Worm (Caenorhabditis elegans): Measurements from ENCODE around the gene W06A7.4.

W06A7.4 gene

DNA sequence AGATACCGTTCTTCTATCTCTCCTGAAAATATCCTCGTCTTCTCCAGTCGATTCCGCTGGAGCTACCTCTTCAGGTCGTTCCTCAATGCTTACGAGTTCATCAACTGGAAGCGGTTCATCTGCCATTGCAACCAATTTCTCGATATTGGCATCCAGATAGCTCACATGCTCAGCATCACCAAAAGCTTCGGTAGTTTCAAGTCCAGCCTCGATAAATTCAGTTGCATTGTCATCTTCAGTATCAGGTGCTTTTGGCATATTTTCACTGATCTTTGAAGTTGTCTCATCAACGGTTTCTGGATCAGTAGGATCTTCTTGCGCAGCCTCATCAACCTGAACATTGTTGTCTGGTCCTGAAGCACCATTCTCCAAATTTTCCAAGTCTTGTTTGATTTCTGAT is 17.4 kb downstream of the W06A7.4 start:
- TF ChIP-seq pqm-1 (tag; optimal IDR thresholded peaks at IDR 0.05), result no peak
- no peak for TF ChIP-seq daf-12 (tag; optimal IDR thresholded peaks at IDR 0.05)
- TF ChIP-seq lsy-12 (tag; optimal IDR thresholded peaks at IDR 0.05), result no peak
- TF ChIP-seq nhr-237 (tag; optimal IDR thresholded peaks at IDR 0.05), result no peak
- TF ChIP-seq fkh-10 (GFP tag; optimal IDR thresholded peaks at IDR 0.05), result no peak
- no peak for TF ChIP-seq skn-1 (tag; optimal IDR thresholded peaks at IDR 0.05)
- TF ChIP-seq nhr-25 (tag; optimal IDR thresholded peaks at IDR 0.05), result no peak
- no peak for TF ChIP-seq nfya-1 (tag; optimal IDR thresholded peaks at IDR 0.05; ENCODE audit: insufficient read depth)
- no peak for TF ChIP-seq mdl-1 (tag; optimal IDR thresholded peaks at IDR 0.05)
- TF ChIP-seq jun-1 (tag; optimal IDR thresholded peaks at IDR 0.05), result no peak
- no peak for TF ChIP-seq sea-2 (GFP tag; optimal IDR thresholded peaks at IDR 0.05)

DNA sequence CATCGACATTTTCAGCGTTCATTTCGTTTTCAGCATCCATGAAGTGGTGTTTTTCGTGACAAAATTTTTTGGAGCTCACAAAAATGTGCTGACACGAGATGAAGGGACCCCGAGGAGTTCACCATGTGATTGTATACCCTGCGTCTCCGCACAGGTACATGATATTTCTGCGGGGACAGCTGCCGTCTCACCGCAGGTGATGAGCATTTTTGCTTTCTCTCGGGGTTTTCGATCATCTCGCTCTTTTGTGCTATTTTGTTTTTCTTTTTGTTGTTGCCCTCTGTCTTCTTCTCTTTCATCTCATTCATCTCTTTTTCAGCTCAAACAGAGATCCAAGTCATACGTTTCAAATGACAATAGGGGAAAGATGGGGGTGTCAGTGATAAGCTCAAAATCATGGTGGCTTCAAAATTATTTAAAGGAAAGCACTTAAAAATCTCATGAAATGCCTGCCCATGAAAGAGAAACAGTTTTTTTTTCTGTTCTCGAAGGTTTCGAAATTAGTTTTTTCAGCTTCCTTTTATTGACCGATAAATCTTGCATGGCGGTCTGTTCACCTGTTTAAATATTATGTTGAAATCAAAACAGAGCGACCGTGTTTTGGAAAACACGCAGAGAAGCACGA is 23.2 kb downstream of the W06A7.4 start, which contains the start of gene ret-1:
ret-1 (minus strand) TSS at position 123 of the 625 bp plus-strand sequence.
- TF ChIP-seq tbx-2 (tag; optimal IDR thresholded peaks at IDR 0.05), result no peak
- TF ChIP-seq nhr-25 (tag; optimal IDR thresholded peaks at IDR 0.05), result no peak
- TF ChIP-seq egl-5 (tag; optimal IDR thresholded peaks at IDR 0.05), result peak; percentile 65
- TF ChIP-seq ama-1 (optimal IDR thresholded peaks at IDR 0.05), result peak; percentile 66
- no peak for TF ChIP-seq nhr-237 (tag; optimal IDR thresholded peaks at IDR 0.05)
- no peak for TF ChIP-seq sea-2 (GFP tag; optimal IDR thresholded peaks at IDR 0.05)
- TF ChIP-seq lin-39 (tag; optimal IDR thresholded peaks at IDR 0.05), result peak; percentile 43
- peak; percentile 38 for TF ChIP-seq nfya-1 (tag; optimal IDR thresholded peaks at IDR 0.05; ENCODE audit: insufficient read depth)
- TF ChIP-seq elt-2 (tag; optimal IDR thresholded peaks at IDR 0.05), result peak; percentile 14
- peak; percentile 42 for TF ChIP-seq lsy-12 (tag; optimal IDR thresholded peaks at IDR 0.05)

- peak; percentile 73 for TF ChIP-seq mdl-1 (tag; optimal IDR thresholded peaks at IDR 0.05)
- peak; percentile 64 for TF ChIP-seq nhr-25 (tag; optimal IDR thresholded peaks at IDR 0.05)
- TF ChIP-seq pha-4 (tag; optimal IDR thresholded peaks at IDR 0.05), result peak; percentile 66
- no peak for TF ChIP-seq nhr-43 (tag; optimal IDR thresholded peaks at IDR 0.05; ENCODE audit: poor library complexity, severe bottlenecking)
- TF ChIP-seq nhr-67 (tag; optimal IDR thresholded peaks at IDR 0.05), result no peak
- TF ChIP-seq pqm-1 (tag; optimal IDR thresholded peaks at IDR 0.05), result peak; percentile 11
- no peak for TF ChIP-seq egl-5 (tag; optimal IDR thresholded peaks at IDR 0.05)
- TF ChIP-seq ztf-11 (tag; optimal IDR thresholded peaks at IDR 0.05), result no peak
- TF ChIP-seq snpc-4 (tag; optimal IDR thresholded peaks at IDR 0.05), result no peak
- TF ChIP-seq ama-1 (optimal IDR thresholded peaks at IDR 0.05), result peak; percentile 80
- TF ChIP-seq aly-2 (tag; optimal IDR thresholded peaks at IDR 0.05), result no peak
- peak; percentile 51 for TF ChIP-seq nhr-23 (tag; optimal IDR thresholded peaks at IDR 0.05)
- TF ChIP-seq nfya-1 (tag; optimal IDR thresholded peaks at IDR 0.05; ENCODE audit: insufficient read depth), result peak; percentile 61
- peak; percentile 1 for TF ChIP-seq ceh-28 (tag; optimal IDR thresholded peaks at IDR 0.05)
- TF ChIP-seq ceh-16 (tag; optimal IDR thresholded peaks at IDR 0.05), result no peak
- peak; percentile 28 for TF ChIP-seq lin-39 (tag; optimal IDR thresholded peaks at IDR 0.05)
- TF ChIP-seq hmg-11 (tag; optimal IDR thresholded peaks at IDR 0.05), result peak; percentile 24
- TF ChIP-seq jun-1 (tag; optimal IDR thresholded peaks at IDR 0.05), result peak; percentile 7
- no peak for TF ChIP-seq ceh-9 (tag; optimal IDR thresholded peaks at IDR 0.05)
- no peak for TF ChIP-seq ztf-4 (tag; optimal IDR thresholded peaks at IDR 0.05)
- peak; percentile 76 for TF ChIP-seq elt-2 (tag; optimal IDR thresholded peaks at IDR 0.05)
- TF ChIP-seq unc-39 (tag; optimal IDR thresholded peaks at IDR 0.05), result no peak
- TF ChIP-seq nhr-77 (tag; optimal IDR thresholded peaks at IDR 0.05), result no peak
- no peak for TF ChIP-seq elt-3 (tag; optimal IDR thresholded peaks at IDR 0.05)
- peak; percentile 2 for TF ChIP-seq unc-62 (GFP tag; optimal IDR thresholded peaks at IDR 0.05)
- no peak for TF ChIP-seq eor-1 (tag; optimal IDR thresholded peaks at IDR 0.05)
- no peak for TF ChIP-seq fkh-2 (tag; optimal IDR thresholded peaks at IDR 0.05)
- no peak for TF ChIP-seq daf-12 (tag; optimal IDR thresholded peaks at IDR 0.05)
- peak; percentile 10 for TF ChIP-seq skn-1 (tag; optimal IDR thresholded peaks at IDR 0.05)
Observed at ce11 chrV:14848510-14849206, 24.4 kb downstream of the W06A7.4 start.

- peak; percentile 63 for TF ChIP-seq pqm-1 (tag; optimal IDR thresholded peaks at IDR 0.05)
- TF ChIP-seq hmg-11 (tag; optimal IDR thresholded peaks at IDR 0.05), result peak; percentile 54
- TF ChIP-seq ama-1 (optimal IDR thresholded peaks at IDR 0.05), result peak; percentile 53
- TF ChIP-seq jun-1 (tag; optimal IDR thresholded peaks at IDR 0.05), result peak; percentile 25
- peak; percentile 78 for TF ChIP-seq elt-2 (tag; optimal IDR thresholded peaks at IDR 0.05)
- peak; percentile 51 for TF ChIP-seq lsy-12 (tag; optimal IDR thresholded peaks at IDR 0.05)
- no peak for TF ChIP-seq aly-2 (tag; optimal IDR thresholded peaks at IDR 0.05)
- no peak for TF ChIP-seq egl-5 (tag; optimal IDR thresholded peaks at IDR 0.05)
- TF ChIP-seq nhr-43 (tag; optimal IDR thresholded peaks at IDR 0.05; ENCODE audit: poor library complexity, severe bottlenecking), result peak; percentile 88
- peak; percentile 54 for TF ChIP-seq lin-39 (tag; optimal IDR thresholded peaks at IDR 0.05)
- TF ChIP-seq nhr-25 (tag; optimal IDR thresholded peaks at IDR 0.05), result peak; percentile 70
- peak; percentile 43 for TF ChIP-seq mdl-1 (tag; optimal IDR thresholded peaks at IDR 0.05)
- no peak for TF ChIP-seq ztf-4 (tag; optimal IDR thresholded peaks at IDR 0.05)
- TF ChIP-seq zag-1 (tag; optimal IDR thresholded peaks at IDR 0.05), result no peak
- TF ChIP-seq pha-4 (tag; optimal IDR thresholded peaks at IDR 0.05), result peak; percentile 81
- peak; percentile 9 for TF ChIP-seq tbx-2 (tag; optimal IDR thresholded peaks at IDR 0.05)
- peak; percentile 59 for TF ChIP-seq nfya-1 (tag; optimal IDR thresholded peaks at IDR 0.05; ENCODE audit: insufficient read depth)
- peak; percentile 5 for TF ChIP-seq lin-15B (tag; optimal IDR thresholded peaks at IDR 0.05)
- peak in 2 of 3 experiments; percentile 67 to 83 for TF ChIP-seq elt-3 (tag; optimal IDR thresholded peaks at IDR 0.05)
- TF ChIP-seq unc-62 (GFP tag; optimal IDR thresholded peaks at IDR 0.05), result no peak
- peak; percentile 70 for TF ChIP-seq snpc-4 (tag; optimal IDR thresholded peaks at IDR 0.05)
- TF ChIP-seq nhr-23 (tag; optimal IDR thresholded peaks at IDR 0.05), result peak; percentile 85
- TF ChIP-seq ceh-16 (tag; optimal IDR thresholded peaks at IDR 0.05), result no peak
Observed at ce11 chrV:14849628-14850027, 25.4 kb downstream of the W06A7.4 start.

Measured in whole organism, L3 larva.